Comparison of ENCODE assay signal across 3 fruit fly cellular contexts in the genomic region with DNA sequence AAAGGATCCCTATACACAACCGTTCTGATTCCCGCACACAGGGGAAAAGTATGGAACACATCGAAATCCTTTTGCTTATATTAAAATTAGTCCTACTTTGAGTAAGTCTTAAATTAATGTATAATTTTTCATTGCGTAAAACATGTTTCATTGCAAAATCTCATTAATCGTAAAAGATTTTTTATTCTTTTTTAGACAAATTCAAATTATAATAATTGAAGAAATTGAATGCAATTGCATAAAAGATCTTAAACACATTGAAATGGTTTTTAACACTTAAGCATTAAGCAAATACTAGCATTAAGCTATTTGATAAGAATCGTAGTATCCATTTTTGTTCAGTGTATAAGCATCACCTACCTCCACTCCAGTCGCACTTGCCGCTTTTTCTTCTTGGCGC.
TF ChIP-seq lines count a peak whose summit lies in the region.

No protein-coding gene starts in this region.

- no peak for TF ChIP-seq CTCF in whole organism, embryonic (GFP tag; optimal IDR thresholded peaks at IDR 0.05; lab: Kevin White, UChicago)

TF ChIP-seq in whole organism, embryonic, 481 proteins besides CTCF, POLR2A, EP300 and RAD21:
- TF ChIP-seq gem (tag; optimal IDR thresholded peaks at IDR 0.05; lab: Kevin White, UChicago) (peak; percentile 21), CG11504 (tag; optimal IDR thresholded peaks at IDR 0.05; lab: Kevin White, UChicago) (peak; percentile 19), CG18599 (GFP tag; optimal IDR thresholded peaks at IDR 0.05; lab: Kevin White, UChicago) (peak; percentile 65), CG12744 (GFP tag; optimal IDR thresholded peaks at IDR 0.05; lab: Kevin White, UChicago) (no peak), dmrt99B (tag; optimal IDR thresholded peaks at IDR 0.05; lab: Kevin White, UChicago) (peak; percentile 23), slp2 (GFP tag; optimal IDR thresholded peaks at IDR 0.05; lab: Kevin White, UChicago) (no peak), CG7839 (tag; optimal IDR thresholded peaks at IDR 0.05; lab: Kevin White, UChicago) (peak; percentile 1), dati (GFP tag; IDR thresholded peaks at IDR 0.05; lab: Robert Waterston, UW) (no peak), Fer1 (GFP tag; optimal IDR thresholded peaks at IDR 0.05; lab: Kevin White, UChicago) (peak; percentile 20), CG2678 (tag; optimal IDR thresholded peaks at IDR 0.05; lab: Kevin White, UChicago) (peak; percentile 6), BtbVII (GFP tag; optimal IDR thresholded peaks at IDR 0.05; lab: Kevin White, UChicago) (peak; percentile 2), CG7556 (GFP tag; optimal IDR thresholded peaks at IDR 0.05; lab: Kevin White, UChicago) (peak; percentile 3)

TF ChIP-seq in whole organism, prepupa, 60 proteins besides CTCF, POLR2A, EP300 and RAD21:
- TF ChIP-seq CG10631 (GFP tag; optimal IDR thresholded peaks at IDR 0.05; lab: Kevin White, UChicago) (peak; percentile 24), ss (GFP tag; optimal IDR thresholded peaks at IDR 0.05; lab: Kevin White, UChicago) (peak in 1 of 2 experiments; percentile 8), CG6808 (GFP tag; optimal IDR thresholded peaks at IDR 0.05; lab: Kevin White, UChicago) (peak; percentile 51), achi (GFP tag; optimal IDR thresholded peaks at IDR 0.05; lab: Kevin White, UChicago) (no peak), esn (GFP tag; optimal IDR thresholded peaks at IDR 0.05; lab: Kevin White, UChicago) (peak; percentile 3), CG3919 (GFP tag; optimal IDR thresholded peaks at IDR 0.05; lab: Kevin White, UChicago) (peak; percentile 34), dsx (GFP tag; optimal IDR thresholded peaks at IDR 0.05; lab: Kevin White, UChicago; ENCODE audit: poor library complexity, severe bottlenecking) (peak; percentile 32), Ets96B (tag; optimal IDR thresholded peaks at IDR 0.05; lab: Kevin White, UChicago) (peak; percentile 35), CG11902 (GFP tag; optimal IDR thresholded peaks at IDR 0.05; lab: Kevin White, UChicago) (no peak)

TF ChIP-seq in whole organism, pupa, 21 proteins besides CTCF, POLR2A, EP300 and RAD21:
- TF ChIP-seq Pif1B (GFP tag; optimal IDR thresholded peaks at IDR 0.05; lab: Kevin White, UChicago) (no peak), EcR (GFP tag; optimal IDR thresholded peaks at IDR 0.05; lab: Kevin White, UChicago) (no peak), CG9948 (tag; optimal IDR thresholded peaks at IDR 0.05; lab: Kevin White, UChicago) (peak; percentile 33), rn (GFP tag; IDR thresholded peaks at IDR 0.05; lab: Robert Waterston, UW) (no peak), CG14655 (GFP tag; optimal IDR thresholded peaks at IDR 0.05; lab: Kevin White, UChicago) (peak; percentile 39), CG8159 (tag; optimal IDR thresholded peaks at IDR 0.05; lab: Kevin White, UChicago) (peak; percentile 71), CG8301 (tag; optimal IDR thresholded peaks at IDR 0.05; lab: Kevin White, UChicago) (no peak), CG15710 (tag; optimal IDR thresholded peaks at IDR 0.05; lab: Kevin White, UChicago) (peak; percentile 16)
